Worm (Caenorhabditis elegans) whole organism, late embryonic: Measurements from ENCODE around the gene T28F3.8.

Experiments
- ceh-9 ChIP-seq: sonication (generic microtip); optimal IDR thresholded peaks from 2 replicates; lab custom pipeline; 2016; ENCODE audit warnings: mild to moderate bottlenecking, missing genetic modification characterization, inconsistent platforms, missing compliant biosample characterization
- hlh-15 ChIP-seq: sonication (generic microtip); optimal IDR thresholded peaks from 2 replicates; lab custom pipeline; 2016; ENCODE audit warnings: missing genetic modification characterization, missing compliant biosample characterization
- mec-3 ChIP-seq: sonication (generic microtip); optimal IDR thresholded peaks from 2 replicates; lab custom pipeline; 2016; ENCODE audit warnings: borderline replicate concordance, missing genetic modification characterization, missing compliant biosample characterization
- nhr-11 ChIP-seq: fragments of 150-350 bp; optimal IDR thresholded peaks from 2 replicates; lab custom pipeline; 2014; ENCODE audit warnings: missing biosample characterization, missing genetic modification characterization
- pha-2 ChIP-seq: sonication (generic microtip); optimal IDR thresholded peaks from 2 replicates; lab custom pipeline; 2017; ENCODE audit warnings: mild to moderate bottlenecking, missing genetic modification characterization, missing compliant biosample characterization
- pqm-1 ChIP-seq: sonication (generic microtip); optimal IDR thresholded peaks from 2 replicates; lab custom pipeline; 2016; ENCODE audit warnings: missing genetic modification characterization, missing compliant biosample characterization
- sox-2 ChIP-seq: fragments of 200-800 bp; sonication (Bioruptor generic); IDR thresholded peaks from 2 replicates; pipeline ENCODE4 v1.3.6; 2022; ENCODE audit warnings: missing genetic modification reagents, missing genetic modification characterization, missing compliant biosample characterization
- syd-9 ChIP-seq: sonication (generic microtip); optimal IDR thresholded peaks from 2 replicates; lab custom pipeline; 2016; ENCODE audit warnings: mild to moderate bottlenecking, missing genetic modification characterization, moderate library complexity, missing compliant biosample characterization
- tbx-2 ChIP-seq: sonication (generic microtip); optimal IDR thresholded peaks from 2 replicates; lab custom pipeline; 2016; ENCODE audit warnings: missing genetic modification characterization, missing compliant biosample characterization
- unc-3 ChIP-seq, 2 experiments: fragments of 200-800 bp in 1 of 2; sonication (Bioruptor generic) in 1 of 2; sonication (generic microtip) in 1 of 2; conservative IDR thresholded peaks in 1 of 2; optimal IDR thresholded peaks in 1 of 2; 2 replicates each; pipeline versions ENCODE4 v1.3.6 to Lab custom; 2016 to 2022; ENCODE audit warnings: missing compliant biosample characterization in 2 of 2, missing genetic modification characterization in 2 of 2, missing genetic modification reagents in 1 of 2

ce11 chrIV:17285263-17285662, 21.9 kb downstream of the T28F3.8 start:
- no peak for TF ChIP-seq pqm-1 (tag; lab: Kevin White, UChicago)
- no peak for TF ChIP-seq nhr-11 (tag; lab: Kevin White, UChicago)
- no peak for TF ChIP-seq tbx-2 (tag; lab: Kevin White, UChicago)
- TF ChIP-seq unc-3 (GFP tag; conservative IDR thresholded peaks at IDR 0.05; lab: Robert Waterston, UW): no peak
- TF ChIP-seq unc-3 (tag; optimal IDR thresholded peaks at IDR 0.05; lab: Kevin White, UChicago): no peak
- no peak for TF ChIP-seq pha-2 (tag; lab: Kevin White, UChicago)
- TF ChIP-seq hlh-15 (tag; lab: Kevin White, UChicago): no peak
- no peak for TF ChIP-seq sox-2
- no peak for TF ChIP-seq mec-3
- TF ChIP-seq ceh-9 (tag; lab: Kevin White, UChicago): no peak
- no peak for TF ChIP-seq syd-9 (tag; lab: Kevin White, UChicago)
